Worm (Caenorhabditis elegans): ENCODE measurements around the gene nhr-41.

The nhr-41 gene

ce11 chrIV:1443514-1443913 lies 57.5 kb downstream of the nhr-41 start:
- no peak for TF ChIP-seq W03F9.2 (tag; optimal IDR thresholded peaks at IDR 0.05)
- TF ChIP-seq dao-5 (tag; optimal IDR thresholded peaks at IDR 0.05) = no peak
- no peak for TF ChIP-seq him-1 (tag; optimal IDR thresholded peaks at IDR 0.05)

ce11 chrIV:1443997-1444678 lies 58.1 kb downstream of the nhr-41 start:
- no peak for TF ChIP-seq W03F9.2 (tag; optimal IDR thresholded peaks at IDR 0.05)
- no peak for TF ChIP-seq dao-5 (tag; optimal IDR thresholded peaks at IDR 0.05)
- no peak for TF ChIP-seq him-1 (tag; optimal IDR thresholded peaks at IDR 0.05)

- TF ChIP-seq dao-5 (tag; optimal IDR thresholded peaks at IDR 0.05) (no peak), him-1 (tag; optimal IDR thresholded peaks at IDR 0.05) (no peak), W03F9.2 (tag; optimal IDR thresholded peaks at IDR 0.05) (no peak)
Observed at ce11 chrIV:1445920-1446319, 59.9 kb downstream of the nhr-41 start, which contains the start of gene clp-7. Gene clp-7, minus strand, starts transcription at chrIV:1445966.
